Fruit fly (Drosophila melanogaster): ENCODE data around the gene CG13623.

- no peak for TF ChIP-seq CG14655 (GFP tag; optimal IDR thresholded peaks at IDR 0.05)
- no peak for TF ChIP-seq CG8301 (tag; optimal IDR thresholded peaks at IDR 0.05)
- TF ChIP-seq EcR (GFP tag; optimal IDR thresholded peaks at IDR 0.05), result no peak
- no peak for TF ChIP-seq CG4496 (GFP tag; IDR thresholded peaks at IDR 0.05)
- TF ChIP-seq rn (GFP tag; IDR thresholded peaks at IDR 0.05), result no peak
- TF ChIP-seq CG8159 (tag; optimal IDR thresholded peaks at IDR 0.05), result no peak
- TF ChIP-seq CG10348 (GFP tag; IDR thresholded peaks at IDR 0.05), result no peak
- TF ChIP-seq Ets98B (GFP tag; IDR thresholded peaks at IDR 0.05), result no peak
- TF ChIP-seq CG13204 (GFP tag; optimal IDR thresholded peaks at IDR 0.05), result no peak
- TF ChIP-seq D1 (tag; optimal IDR thresholded peaks at IDR 0.05), result no peak
- TF ChIP-seq Pif1B (GFP tag; optimal IDR thresholded peaks at IDR 0.05), result no peak
- no peak for TF ChIP-seq CG12605 (GFP tag; IDR thresholded peaks at IDR 0.05)
Observed at dm6 chr3R:24550802-24551391, 20.5 kb upstream of the CG13623 start.

Data from whole organism, pupa.